Worm (Caenorhabditis elegans): Measurements from ENCODE around the gene T10G3.8.

Gene T10G3.8

ce11 chrV:13437473-13438074 is 38.7 kb downstream of the T10G3.8 start, which contains the start of gene mes-4:
TSS of gene mes-4 (minus strand) at chrV:13437545.
- no peak for TF ChIP-seq unc-39 (tag; optimal IDR thresholded peaks at IDR 0.05)
- no peak for TF ChIP-seq blmp-1 (tag; optimal IDR thresholded peaks at IDR 0.05)
- TF ChIP-seq ceh-83 (GFP tag; optimal IDR thresholded peaks at IDR 0.05) = no peak
- no peak for TF ChIP-seq ces-1 (GFP tag; optimal IDR thresholded peaks at IDR 0.05)
- no peak for TF ChIP-seq nhr-2 (tag; optimal IDR thresholded peaks at IDR 0.05)
- TF ChIP-seq flh-1 (GFP tag; optimal IDR thresholded peaks at IDR 0.05) = no peak

- TF ChIP-seq mep-1 (tag; optimal IDR thresholded peaks at IDR 0.05) = no peak
- TF ChIP-seq nhr-12 (tag; optimal IDR thresholded peaks at IDR 0.05) = peak; percentile 37
These were observed 43.9 kb downstream of the T10G3.8 start, which contains the start of gene srd-17 for ce11 chrV:13432364-13432763. TSS of gene srd-17 (minus strand) at chrV:13432714.

- no peak for TF ChIP-seq ces-1 (GFP tag; optimal IDR thresholded peaks at IDR 0.05)
- TF ChIP-seq ceh-83 (GFP tag; optimal IDR thresholded peaks at IDR 0.05) = no peak
- no peak for TF ChIP-seq unc-120 (tag; optimal IDR thresholded peaks at IDR 0.05; ENCODE audit: poor library complexity, severe bottlenecking)
- no peak for TF ChIP-seq hlh-1 (tag; optimal IDR thresholded peaks at IDR 0.05)
- no peak for TF ChIP-seq zip-8 (tag; optimal IDR thresholded peaks at IDR 0.05)
- no peak for TF ChIP-seq unc-39 (tag; optimal IDR thresholded peaks at IDR 0.05)
- no peak for TF ChIP-seq lin-32 (GFP tag; optimal IDR thresholded peaks at IDR 0.05)
- TF ChIP-seq bed-3 (GFP tag; optimal IDR thresholded peaks at IDR 0.05) = no peak
- no peak for TF ChIP-seq elt-1 (tag; optimal IDR thresholded peaks at IDR 0.05; ENCODE audit: borderline replicate concordance, insufficient read depth)
- no peak for TF ChIP-seq nhr-237 (tag; optimal IDR thresholded peaks at IDR 0.05)
- no peak for TF ChIP-seq flh-1 (GFP tag; optimal IDR thresholded peaks at IDR 0.05)
- no peak for TF ChIP-seq cnd-1 (tag; optimal IDR thresholded peaks at IDR 0.05)
- TF ChIP-seq snpc-4 (tag; optimal IDR thresholded peaks at IDR 0.05) = no peak
These were observed 47.6 kb downstream of the T10G3.8 start, which contains the start of gene srd-19 for ce11 chrV:13428660-13429059. TSS of gene srd-19 (minus strand) at chrV:13428760.

ce11 chrV:13427378-13427777 is 48.9 kb downstream of the T10G3.8 start:
- TF ChIP-seq nhr-28 (tag; optimal IDR thresholded peaks at IDR 0.05) (no peak), ceh-83 (GFP tag; optimal IDR thresholded peaks at IDR 0.05) (no peak)

- TF ChIP-seq mls-2 (tag; optimal IDR thresholded peaks at IDR 0.05) = no peak
These were observed 49.5 kb downstream of the T10G3.8 start, which contains the start of gene srd-18 for ce11 chrV:13426764-13427163. TSS of gene srd-18 (minus strand) at chrV:13426864.

ce11 chrV:13423608-13424007 is 52.6 kb downstream of the T10G3.8 start, which contains the start of gene srv-10:
TSS of gene srv-10 (plus strand) at chrV:13423908.
- no peak for TF ChIP-seq ceh-39 (tag; optimal IDR thresholded peaks at IDR 0.05)
- TF ChIP-seq nhr-28 (tag; optimal IDR thresholded peaks at IDR 0.05) = no peak
- TF ChIP-seq zip-8 (tag; optimal IDR thresholded peaks at IDR 0.05) = no peak
- TF ChIP-seq lin-13 (tag; optimal IDR thresholded peaks at IDR 0.05) = no peak
- TF ChIP-seq sptf-1 (tag; optimal IDR thresholded peaks at IDR 0.05) = no peak
- TF ChIP-seq tbx-8 (GFP tag; optimal IDR thresholded peaks at IDR 0.05) = no peak
- TF ChIP-seq mep-1 (tag; optimal IDR thresholded peaks at IDR 0.05) = no peak
- no peak for TF ChIP-seq unc-62 (GFP tag; optimal IDR thresholded peaks at IDR 0.05)
- TF ChIP-seq lsy-2 (tag; optimal IDR thresholded peaks at IDR 0.05) = no peak
- TF ChIP-seq drap-1 (GFP tag; optimal IDR thresholded peaks at IDR 0.05) = no peak
- TF ChIP-seq cnd-1 (tag; optimal IDR thresholded peaks at IDR 0.05) = no peak
- no peak for TF ChIP-seq ceh-43 (GFP tag; optimal IDR thresholded peaks at IDR 0.05)
- no peak for TF ChIP-seq nhr-12 (tag; optimal IDR thresholded peaks at IDR 0.05)

All from whole organism, mixed stage, embryonic.